Fruit fly (Drosophila melanogaster): Measurements from ENCODE around the gene Vps39.

DNA sequence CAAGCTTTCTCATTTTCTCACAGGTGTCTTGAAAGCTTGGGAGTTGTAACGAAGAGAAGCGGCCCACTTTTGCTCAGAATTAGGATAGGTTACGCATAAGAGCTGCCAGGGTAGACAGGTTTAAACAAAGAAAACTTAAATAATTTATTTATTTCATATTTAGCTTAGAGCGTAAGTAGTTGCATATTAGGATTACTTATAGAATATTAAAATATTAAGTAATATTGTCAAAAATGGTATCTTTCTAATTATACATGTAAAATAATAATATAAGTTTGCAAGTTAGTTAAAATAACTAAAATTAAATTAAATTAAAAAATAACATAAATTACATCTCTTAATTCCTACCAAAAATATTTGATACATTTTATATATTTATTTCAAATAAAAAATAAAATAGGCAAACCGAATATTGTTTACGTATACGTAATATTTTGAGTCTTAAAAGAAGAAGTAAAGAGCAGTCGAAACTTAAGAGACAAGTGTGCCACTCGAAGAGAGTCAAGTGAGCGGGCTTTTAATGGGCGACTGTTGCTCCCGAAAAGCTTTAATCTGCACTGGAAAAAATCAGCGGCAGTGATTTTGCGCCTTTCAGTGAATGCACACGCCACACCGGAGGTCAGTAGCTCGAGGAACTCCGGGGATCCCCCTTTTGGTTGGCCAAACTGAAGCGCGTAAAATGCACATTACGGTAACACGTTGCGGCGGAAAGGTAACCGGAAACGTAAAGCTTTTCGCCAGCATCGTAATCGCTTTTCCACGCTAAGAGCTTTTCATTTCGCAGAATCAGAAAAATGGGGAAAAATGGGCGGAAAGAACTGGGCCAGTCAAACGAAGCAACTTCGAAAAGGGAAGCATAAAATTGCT is 40.8 kb upstream of the Vps39 start:
- TF ChIP-seq insv (optimal IDR thresholded peaks at IDR 0.05) (no peak), Myc (optimal IDR thresholded peaks at IDR 0.05) (no peak), psq (optimal IDR thresholded peaks at IDR 0.05) (no peak)

Data from Kc167 (cell line).